Worm (Caenorhabditis elegans): ENCODE results near the gene glod-4.
A peak's percentile ranks its signal among the peaks of the same experiment; 100 is the strongest.

The glod-4 gene

ce11 chrIII:4193659-4194103 lies 40.3 kb downstream of the glod-4 start, which contains the start of gene xbp-1:
TSS of gene xbp-1 (plus strand) at chrIII:4193809.
- TF ChIP-seq elt-1 (tag; optimal IDR thresholded peaks at IDR 0.05; ENCODE audit: borderline replicate concordance, insufficient read depth) (no peak), unc-62 (GFP tag; optimal IDR thresholded peaks at IDR 0.05) (peak; percentile 75), mls-2 (tag; optimal IDR thresholded peaks at IDR 0.05) (no peak), flh-1 (GFP tag; optimal IDR thresholded peaks at IDR 0.05) (no peak), unc-39 (tag; optimal IDR thresholded peaks at IDR 0.05) (no peak), lin-32 (GFP tag; optimal IDR thresholded peaks at IDR 0.05) (no peak), nhr-28 (tag; optimal IDR thresholded peaks at IDR 0.05) (no peak), lin-13 (tag; optimal IDR thresholded peaks at IDR 0.05) (peak; percentile 29), cnd-1 (tag; optimal IDR thresholded peaks at IDR 0.05) (no peak), drap-1 (GFP tag; optimal IDR thresholded peaks at IDR 0.05) (peak; percentile 39), hlh-1 (tag; optimal IDR thresholded peaks at IDR 0.05) (peak; percentile 41), mep-1 (tag; optimal IDR thresholded peaks at IDR 0.05) (peak; percentile 87), snpc-4 (tag; optimal IDR thresholded peaks at IDR 0.05) (no peak), nhr-2 (tag; optimal IDR thresholded peaks at IDR 0.05) (no peak), ceh-83 (GFP tag; optimal IDR thresholded peaks at IDR 0.05) (no peak), unc-120 (tag; optimal IDR thresholded peaks at IDR 0.05; ENCODE audit: poor library complexity, severe bottlenecking) (peak; percentile 22), nhr-76 (tag; optimal IDR thresholded peaks at IDR 0.05) (no peak), sptf-1 (tag; optimal IDR thresholded peaks at IDR 0.05) (peak; percentile 72), pha-4 (tag; optimal IDR thresholded peaks at IDR 0.05) (peak; percentile 81), tbx-8 (GFP tag; optimal IDR thresholded peaks at IDR 0.05) (no peak), elt-3 (tag; optimal IDR thresholded peaks at IDR 0.05) (peak; percentile 20), ces-1 (GFP tag; optimal IDR thresholded peaks at IDR 0.05) (peak; percentile 80), ceh-39 (tag; optimal IDR thresholded peaks at IDR 0.05) (peak; percentile 59), sem-2 (GFP tag; optimal IDR thresholded peaks at IDR 0.05) (no peak), ceh-43 (GFP tag; optimal IDR thresholded peaks at IDR 0.05) (no peak), lsy-2 (tag; optimal IDR thresholded peaks at IDR 0.05) (peak; percentile 77), zip-8 (tag; optimal IDR thresholded peaks at IDR 0.05) (peak; percentile 10), ham-2 (GFP tag; optimal IDR thresholded peaks at IDR 0.05) (peak; percentile 79), nhr-237 (tag; optimal IDR thresholded peaks at IDR 0.05) (peak; percentile 73), ztf-11 (tag; optimal IDR thresholded peaks at IDR 0.05) (peak; percentile 17), nhr-12 (tag; optimal IDR thresholded peaks at IDR 0.05) (no peak), bed-3 (GFP tag; optimal IDR thresholded peaks at IDR 0.05) (no peak), blmp-1 (tag; optimal IDR thresholded peaks at IDR 0.05) (no peak), mab-5 (tag; optimal IDR thresholded peaks at IDR 0.05) (peak; percentile 8), M03D4.4 (tag; optimal IDR thresholded peaks at IDR 0.05) (no peak)

ce11 chrIII:4194349-4195110 lies 41.1 kb downstream of the glod-4 start:
- no peak for TF ChIP-seq sem-2 (GFP tag; optimal IDR thresholded peaks at IDR 0.05)

ce11 chrIII:4195306-4196008 lies 42.1 kb downstream of the glod-4 start:
- TF ChIP-seq cnd-1 (tag; optimal IDR thresholded peaks at IDR 0.05) = peak; percentile 3
- TF ChIP-seq lin-32 (GFP tag; optimal IDR thresholded peaks at IDR 0.05) = peak; percentile 50
- no peak for TF ChIP-seq ceh-83 (GFP tag; optimal IDR thresholded peaks at IDR 0.05)
- no peak for TF ChIP-seq lsy-2 (tag; optimal IDR thresholded peaks at IDR 0.05)
- TF ChIP-seq unc-62 (GFP tag; optimal IDR thresholded peaks at IDR 0.05) = no peak
- TF ChIP-seq mab-5 (tag; optimal IDR thresholded peaks at IDR 0.05) = peak; percentile 20
- TF ChIP-seq bed-3 (GFP tag; optimal IDR thresholded peaks at IDR 0.05) = no peak
- peak; percentile 35 for TF ChIP-seq ces-1 (GFP tag; optimal IDR thresholded peaks at IDR 0.05)

Measured in whole organism, mixed stage, embryonic.